Worm (Caenorhabditis elegans): ENCODE results near the gene sas-4.

ce11 chrIII:8279567-8279966, 38.8 kb downstream of the sas-4 start:
- TF ChIP-seq flt-1 (GFP tag; IDR thresholded peaks at IDR 0.05) (no peak), ama-1 (optimal IDR thresholded peaks at IDR 0.05) (no peak), ceh-13 (GFP tag; optimal IDR thresholded peaks at IDR 0.05) (no peak), hmg-4 (GFP tag; optimal IDR thresholded peaks at IDR 0.05) (no peak), tbx-11 (GFP tag; IDR thresholded peaks at IDR 0.05) (no peak), tra-4 (tag; optimal IDR thresholded peaks at IDR 0.05) (no peak), hmbx-1 (tag; optimal IDR thresholded peaks at IDR 0.05) (no peak), F13C5.2 (tag; optimal IDR thresholded peaks at IDR 0.05) (no peak), ceh-36 (tag; optimal IDR thresholded peaks at IDR 0.05) (no peak), sea-1 (GFP tag; conservative IDR thresholded peaks at IDR 0.05) (no peak), tbx-37 (GFP tag; conservative IDR thresholded peaks at IDR 0.05) (no peak), pes-1 (GFP tag; IDR thresholded peaks at IDR 0.05) (no peak), aly-1 (tag; optimal IDR thresholded peaks at IDR 0.05) (no peak), scrt-1 (GFP tag; IDR thresholded peaks at IDR 0.05) (no peak)
